Worm (Caenorhabditis elegans) whole organism, L4 larva: ENCODE results near the gene B0432.9.

Experiments
- T20F7.1 ChIP-seq: fragments of 200-800 bp; sonication (Bioruptor generic); optimal IDR thresholded peaks from 2 replicates; lab custom pipeline; 2018; ENCODE audit warnings: mild to moderate bottlenecking, missing genetic modification characterization, missing compliant biosample characterization
- T26A8.4 ChIP-seq: fragments of 200-800 bp; sonication (Bioruptor generic); IDR thresholded peaks from 2 replicates; pipeline ENCODE4 v1.3.6; 2022; ENCODE audit warnings: missing genetic modification characterization, missing compliant biosample characterization
- Y105C5A.15 ChIP-seq: fragments of 200-800 bp; sonication (Bioruptor generic); IDR thresholded peaks from 2 replicates; pipeline ENCODE4 v1.3.6; 2022; ENCODE audit warnings: missing genetic modification characterization, missing compliant biosample characterization
- Y48G9A.11 ChIP-seq: fragments of 200-800 bp; sonication (Bioruptor generic); IDR thresholded peaks from 2 replicates; pipeline ENCODE4 v1.3.6; 2022; ENCODE audit warnings: missing genetic modification reagents, missing genetic modification characterization, missing compliant biosample characterization
- Y75B8A.6 ChIP-seq: fragments of 200-800 bp; sonication (Bioruptor generic); IDR thresholded peaks from 2 replicates; pipeline ENCODE4 v1.3.6; 2022; ENCODE audit warnings: missing genetic modification reagents, missing genetic modification characterization, missing compliant biosample characterization
- aha-1 ChIP-seq: fragments of 150-350 bp; peaks from one replicate; lab custom pipeline; 2014; ENCODE audit warnings: missing biosample characterization, missing genetic modification characterization
- aly-2 ChIP-seq: sonication (generic microtip); optimal IDR thresholded peaks from 2 replicates; lab custom pipeline; 2018; ENCODE audit warnings: missing biosample characterization, missing genetic modification characterization
- ceh-20 ChIP-seq: fragments of 200-800 bp; sonication (Bioruptor generic); IDR thresholded peaks from 2 replicates; pipeline ENCODE4 v1.3.6; 2022; ENCODE audit warnings: missing genetic modification reagents, missing genetic modification characterization, missing compliant biosample characterization
- ceh-32 ChIP-seq: sonication (generic microtip); optimal IDR thresholded peaks from 2 replicates; lab custom pipeline; 2016; ENCODE audit warnings: mild to moderate bottlenecking, missing genetic modification characterization, missing compliant biosample characterization; ENCODE audit not compliant: poor library complexity
- ceh-82 ChIP-seq: sonication (generic microtip); optimal IDR thresholded peaks from 2 replicates; lab custom pipeline; 2017; ENCODE audit warnings: missing biosample characterization, missing genetic modification characterization
- cey-2 ChIP-seq: sonication (generic microtip); optimal IDR thresholded peaks from 3 replicates; lab custom pipeline; 2017; ENCODE audit warnings: missing genetic modification characterization, mild to moderate bottlenecking, missing compliant biosample characterization, antibody characterized with exemption, borderline replicate concordance; ENCODE audit not compliant: insufficient read depth
- daf-8 ChIP-seq: fragments of 200-800 bp; sonication (Bioruptor generic); IDR thresholded peaks from 2 replicates; pipeline ENCODE4 v1.3.6; 2022; ENCODE audit warnings: missing genetic modification characterization, missing compliant biosample characterization
- dmd-9 ChIP-seq: fragments of 200-800 bp; sonication (Bioruptor generic); IDR thresholded peaks from 2 replicates; pipeline ENCODE4 v1.3.6; 2022; ENCODE audit warnings: missing genetic modification reagents, missing genetic modification characterization, missing compliant biosample characterization
- egl-43 ChIP-seq: fragments of 200-800 bp; sonication (Bioruptor generic); IDR thresholded peaks from 2 replicates; pipeline ENCODE4 v1.3.6; 2022; ENCODE audit warnings: missing genetic modification reagents, missing genetic modification characterization, missing compliant biosample characterization
- fkh-10 ChIP-seq: fragments of 150-350 bp; optimal IDR thresholded peaks from 2 replicates; lab custom pipeline; 2014; ENCODE audit warnings: missing biosample characterization, missing genetic modification reagents, missing genetic modification characterization
- fos-1 ChIP-seq: fragments of 150-350 bp; optimal IDR thresholded peaks from 2 replicates; lab custom pipeline; 2014; ENCODE audit warnings: missing biosample characterization, missing genetic modification characterization
- hlh-11 ChIP-seq: fragments of 200-800 bp; sonication (Bioruptor generic); optimal IDR thresholded peaks from 2 replicates; lab custom pipeline; 2018; ENCODE audit warnings: mild to moderate bottlenecking, missing genetic modification characterization, missing compliant biosample characterization
- hlh-30 ChIP-seq: sonication (generic microtip); optimal IDR thresholded peaks from 2 replicates; lab custom pipeline; 2017; ENCODE audit warnings: antibody characterized with exemption, mild to moderate bottlenecking, missing genetic modification characterization, missing compliant biosample characterization; ENCODE audit not compliant: insufficient read depth
- lim-7 ChIP-seq: fragments of 200-800 bp; sonication (Bioruptor generic); IDR thresholded peaks from 2 replicates; pipeline ENCODE4 v1.3.6; 2022; ENCODE audit warnings: missing genetic modification characterization, missing compliant biosample characterization
- lin-1 ChIP-seq: fragments of 200-800 bp; sonication (Bioruptor generic); IDR thresholded peaks from 2 replicates; pipeline ENCODE4 v1.3.6; 2022; ENCODE audit warnings: missing genetic modification reagents, missing genetic modification characterization, missing compliant biosample characterization
- lin-13 ChIP-seq: fragments of 150-350 bp; optimal IDR thresholded peaks from 2 replicates; lab custom pipeline; 2014; ENCODE audit warnings: missing biosample characterization, missing genetic modification reagents, missing genetic modification characterization
- lin-39 ChIP-seq: fragments of 150-350 bp; optimal IDR thresholded peaks from 2 replicates; lab custom pipeline; 2014; ENCODE audit warnings: missing biosample characterization, missing genetic modification reagents, missing genetic modification characterization
- mes-2 ChIP-seq: sonication (generic microtip); optimal IDR thresholded peaks from 2 replicates; lab custom pipeline; 2016; ENCODE audit warnings: missing genotype, mild to moderate bottlenecking, missing genetic modification characterization, missing compliant biosample characterization; ENCODE audit not compliant: poor library complexity, severe bottlenecking
- nhr-11 ChIP-seq: fragments of 150-350 bp; optimal IDR thresholded peaks from 2 replicates; lab custom pipeline; 2014; ENCODE audit warnings: missing biosample characterization, missing genetic modification characterization
- nhr-28 ChIP-seq: fragments of 150-350 bp; optimal IDR thresholded peaks from 2 replicates; lab custom pipeline; 2014; ENCODE audit warnings: missing biosample characterization, missing genetic modification characterization
- nhr-41 ChIP-seq: fragments of 200-800 bp; sonication (Bioruptor generic); IDR thresholded peaks from 2 replicates; pipeline ENCODE4 v1.3.6; 2022; ENCODE audit warnings: missing genetic modification reagents, missing genetic modification characterization, missing compliant biosample characterization
- nhr-48 ChIP-seq: sonication (generic microtip); optimal IDR thresholded peaks from 2 replicates; lab custom pipeline; 2016; ENCODE audit warnings: mild to moderate bottlenecking, missing genetic modification characterization, missing compliant biosample characterization
- nhr-76 ChIP-seq: fragments of 150-350 bp; optimal IDR thresholded peaks from 2 replicates; lab custom pipeline; 2014; ENCODE audit warnings: missing biosample characterization, missing genetic modification characterization
- php-3 ChIP-seq: fragments of 200-800 bp; sonication (Bioruptor generic); IDR thresholded peaks from 2 replicates; pipeline ENCODE4 v1.3.6; 2022; ENCODE audit warnings: missing genetic modification reagents, missing genetic modification characterization, missing compliant biosample characterization
- rbr-2 ChIP-seq: sonication (generic microtip); optimal IDR thresholded peaks from 2 replicates; lab custom pipeline; 2016; ENCODE audit warnings: missing genotype, missing genetic modification characterization, missing compliant biosample characterization
- saeg-2 ChIP-seq: fragments of 200-800 bp; sonication (Bioruptor generic); IDR thresholded peaks from 2 replicates; pipeline ENCODE4 v1.3.6; 2022; ENCODE audit warnings: missing genetic modification reagents, missing genetic modification characterization, missing compliant biosample characterization
- set-16 ChIP-seq: fragments of 200-800 bp; sonication (Bioruptor generic); IDR thresholded peaks from 2 replicates; pipeline ENCODE4 v1.3.6; 2022; ENCODE audit warnings: missing genetic modification reagents, missing genetic modification characterization, missing compliant biosample characterization
- snpc-4 ChIP-seq: fragments of 150-350 bp; optimal IDR thresholded peaks from 2 replicates; lab custom pipeline; 2014; ENCODE audit warnings: missing biosample characterization, missing genetic modification characterization
- spr-3 ChIP-seq: fragments of 200-800 bp; sonication (Bioruptor generic); optimal IDR thresholded peaks from 2 replicates; lab custom pipeline; 2018; ENCODE audit warnings: mild to moderate bottlenecking, missing genetic modification characterization, missing compliant biosample characterization
- unc-62 ChIP-seq, 3 experiments: fragments of 150-350 bp in 1 of 3; sonication (generic microtip); optimal IDR thresholded peaks in 2 of 3; peaks in 1 of 3; 1 replicate in 1 of 3; 2 replicates in 2 of 3; lab custom pipeline; 2014 to 2017; ENCODE audit warnings: missing biosample characterization in 3 of 3, missing genetic modification characterization in 3 of 3, missing genetic modification reagents in 3 of 3, missing genotype in 1 of 3
- zag-1 ChIP-seq: fragments of 150-350 bp; optimal IDR thresholded peaks from 2 replicates; lab custom pipeline; 2014; ENCODE audit warnings: missing biosample characterization, missing genetic modification characterization
- zip-11 ChIP-seq: fragments of 200-800 bp; sonication (Bioruptor generic); IDR thresholded peaks from 2 replicates; pipeline ENCODE4 v1.3.6; 2022; ENCODE audit warnings: missing genetic modification characterization, missing compliant biosample characterization

The B0432.9 gene

DNA sequence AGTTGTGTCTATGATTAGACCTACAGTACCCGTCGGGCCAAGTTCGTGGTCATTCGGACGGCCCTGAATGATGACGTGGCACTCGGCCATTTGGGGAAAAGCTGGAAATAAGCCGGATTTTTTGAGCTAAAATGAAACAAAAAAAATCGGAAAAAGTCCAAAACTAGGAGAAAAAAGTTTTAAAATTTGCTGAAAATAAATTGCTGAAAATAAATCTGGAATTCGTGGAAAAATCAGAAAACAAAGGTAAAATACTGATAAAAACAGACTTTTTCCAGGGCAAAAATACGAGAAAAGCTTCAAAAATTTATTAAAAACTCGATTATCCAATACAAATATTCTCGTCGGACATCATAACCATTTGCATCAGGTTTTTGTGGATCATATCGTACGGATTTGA lies at the start of gene B0432.9:
B0432.9 (minus strand) TSS at position 101 of the 400 bp plus-strand sequence.
- TF ChIP-seq set-16 (GFP tag; lab: Robert Waterston, UW): no peak
- TF ChIP-seq php-3 (GFP tag; lab: Robert Waterston, UW): no peak
- TF ChIP-seq mes-2: no peak
- TF ChIP-seq cey-2 (tag; lab: Kevin White, UChicago): no peak
- no peak for TF ChIP-seq lin-1 (GFP tag; lab: Robert Waterston, UW)
- TF ChIP-seq Y105C5A.15 (GFP tag; lab: Robert Waterston, UW): no peak
- no peak for TF ChIP-seq aly-2 (tag; lab: Kevin White, UChicago)
- no peak for TF ChIP-seq spr-3
- no peak for TF ChIP-seq nhr-76 (tag; lab: Kevin White, UChicago)
- TF ChIP-seq T26A8.4 (GFP tag; lab: Robert Waterston, UW): no peak
- no peak for TF ChIP-seq daf-8 (GFP tag; lab: Robert Waterston, UW)
- no peak for TF ChIP-seq aha-1 (tag; lab: Kevin White, UChicago)
- no peak for TF ChIP-seq unc-62 (GFP tag; optimal IDR thresholded peaks at IDR 0.05 in 1 of 2; lab: Kevin White, UChicago)
- no peak for TF ChIP-seq unc-62 (tag; optimal IDR thresholded peaks at IDR 0.05; lab: Kevin White, UChicago)
- no peak for TF ChIP-seq lin-39 (tag; lab: Kevin White, UChicago)
- TF ChIP-seq rbr-2: no peak
- TF ChIP-seq lim-7: no peak
- no peak for TF ChIP-seq hlh-11 (tag; lab: Kevin White, UChicago)
- TF ChIP-seq, all 104 proteins: peak for 0

DNA sequence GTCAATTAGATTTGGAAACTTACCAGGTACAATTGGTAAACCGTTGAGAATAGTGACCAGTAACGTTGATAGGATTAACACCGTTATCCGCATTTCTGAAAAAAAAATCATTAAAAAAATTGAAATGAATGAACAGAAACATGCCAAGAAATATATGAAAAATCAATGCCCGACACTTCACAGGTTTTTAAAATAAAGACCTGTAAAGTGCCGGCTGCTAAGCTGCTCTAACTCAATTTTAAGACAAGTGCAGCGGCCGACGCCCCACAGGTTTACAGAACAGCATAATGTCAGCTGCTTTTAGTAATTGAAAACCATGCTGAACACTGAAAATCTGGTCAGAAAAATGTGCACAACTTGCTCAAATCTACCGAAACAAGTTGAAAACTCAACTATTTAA lies 48.9 kb upstream of the B0432.9 start, which contains the start of gene cbn-1:
cbn-1 (minus strand) TSS at position 101 of the 400 bp plus-strand sequence.
- no peak for TF ChIP-seq zag-1 (tag; lab: Kevin White, UChicago)
- TF ChIP-seq ceh-32: no peak
- TF ChIP-seq nhr-48 (tag; lab: Kevin White, UChicago): no peak
- no peak for TF ChIP-seq saeg-2
- TF ChIP-seq nhr-11 (tag; lab: Kevin White, UChicago): no peak
- no peak for TF ChIP-seq snpc-4 (tag; lab: Kevin White, UChicago)
- no peak for TF ChIP-seq ceh-82 (tag; lab: Kevin White, UChicago)
- no peak for TF ChIP-seq nhr-41 (GFP tag; lab: Robert Waterston, UW)
- TF ChIP-seq Y48G9A.11 (GFP tag; lab: Robert Waterston, UW): no peak
- no peak for TF ChIP-seq fos-1
- TF ChIP-seq T20F7.1 (GFP tag; lab: Kevin White, UChicago): no peak
- TF ChIP-seq lin-13 (GFP tag; lab: Kevin White, UChicago): no peak
- no peak for TF ChIP-seq Y105C5A.15 (GFP tag; lab: Robert Waterston, UW)
- no peak for TF ChIP-seq zip-11 (GFP tag; lab: Robert Waterston, UW)
- no peak for TF ChIP-seq ceh-20 (GFP tag; lab: Robert Waterston, UW)
- TF ChIP-seq Y75B8A.6 (GFP tag; lab: Robert Waterston, UW): no peak
- TF ChIP-seq rbr-2: no peak
- TF ChIP-seq fkh-10: no peak
- TF ChIP-seq nhr-28: no peak

DNA sequence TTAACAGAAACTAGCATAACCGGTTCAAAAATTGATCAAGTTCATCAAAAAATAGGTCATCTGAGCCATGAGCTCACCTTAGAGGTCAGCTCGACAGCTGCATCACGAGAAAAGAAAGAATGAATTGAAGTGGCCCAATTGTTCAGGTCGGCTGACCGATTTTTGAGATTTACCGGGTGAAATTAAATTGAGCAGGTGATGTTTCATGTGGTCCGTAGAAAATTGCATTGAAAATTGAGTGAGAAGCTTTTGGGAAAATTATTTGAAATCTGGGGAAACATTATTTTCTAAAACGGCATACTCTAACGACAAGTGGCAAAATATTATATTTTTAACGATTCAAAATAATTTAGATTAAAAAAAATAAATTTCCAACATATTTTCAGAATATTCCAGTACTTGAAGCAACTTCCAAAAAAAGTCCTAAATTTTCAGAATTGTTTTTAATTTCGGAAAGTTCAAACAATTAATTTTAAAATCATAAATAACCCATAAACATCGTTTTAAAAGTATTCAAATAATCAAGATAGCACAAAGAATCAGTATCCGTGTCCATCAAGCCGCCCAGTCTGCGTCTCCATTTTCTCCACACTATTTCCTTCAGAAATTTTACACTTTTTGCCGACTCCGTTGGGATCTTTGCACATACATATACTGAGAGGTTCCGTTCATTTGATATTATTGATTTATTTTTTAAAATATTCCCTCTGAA lies 42.3 kb upstream of the B0432.9 start, which contains the start of gene sgcb-1:
sgcb-1 (plus strand) TSS at position 662 of the 712 bp plus-strand sequence.
- TF ChIP-seq dmd-9 (GFP tag; lab: Robert Waterston, UW) (no peak), hlh-11 (tag; lab: Kevin White, UChicago) (peak; percentile 6), nhr-48 (tag; lab: Kevin White, UChicago) (no peak), egl-43 (GFP tag; lab: Robert Waterston, UW) (no peak), aha-1 (tag; lab: Kevin White, UChicago) (peak; percentile 56), hlh-30 (tag; lab: Kevin White, UChicago) (peak; percentile 24)
